Worm (Caenorhabditis elegans) whole organism, L2 larva: ENCODE results near the gene copd-1.

Experiments
- C34F6.9 ChIP-seq: fragments of 150-350 bp; optimal IDR thresholded peaks from 2 replicates; lab custom pipeline; 2014; ENCODE audit warnings: missing biosample characterization, missing genetic modification characterization
- F13H6.1 ChIP-seq: sonication (generic microtip); optimal IDR thresholded peaks from 2 replicates; lab custom pipeline; 2016; ENCODE audit warnings: missing genetic modification characterization, missing compliant biosample characterization
- R02D3.7 ChIP-seq: fragments of 150-350 bp; optimal IDR thresholded peaks from 2 replicates; lab custom pipeline; 2014; ENCODE audit warnings: missing biosample characterization, missing genetic modification characterization
- Y55F3AM.14 ChIP-seq: fragments of 200-800 bp; sonication (Bioruptor generic); optimal IDR thresholded peaks from 2 replicates; lab custom pipeline; 2018; ENCODE audit warnings: mild to moderate bottlenecking, missing genetic modification characterization, missing compliant biosample characterization
- ZK546.5 ChIP-seq: sonication (generic microtip); optimal IDR thresholded peaks from 2 replicates; lab custom pipeline; 2017; ENCODE audit warnings: missing biosample characterization, missing genetic modification characterization
- alr-1 ChIP-seq: fragments of 150-350 bp; optimal IDR thresholded peaks from 2 replicates; lab custom pipeline; 2014; ENCODE audit warnings: missing biosample characterization, missing genetic modification characterization
- aly-2 ChIP-seq: fragments of 150-350 bp; optimal IDR thresholded peaks from 2 replicates; lab custom pipeline; 2014; ENCODE audit warnings: missing biosample characterization, missing genetic modification characterization
- ama-1 ChIP-seq: fragments of 150-350 bp; optimal IDR thresholded peaks from 2 replicates; lab custom pipeline; 2018; ENCODE audit warnings: inconsistent platforms
- blmp-1 ChIP-seq: sonication (generic microtip); optimal IDR thresholded peaks from 2 replicates; lab custom pipeline; 2017; ENCODE audit warnings: missing genetic modification characterization, mild to moderate bottlenecking, missing compliant biosample characterization, antibody characterized with exemption, moderate library complexity; ENCODE audit not compliant: insufficient read depth
- ceh-82 ChIP-seq: fragments of 150-350 bp; optimal IDR thresholded peaks from 2 replicates; lab custom pipeline; 2014; ENCODE audit warnings: missing biosample characterization, missing genetic modification characterization
- crh-2 ChIP-seq: sonication (generic microtip); optimal IDR thresholded peaks from 2 replicates; lab custom pipeline; 2017; ENCODE audit warnings: missing biosample characterization, missing genetic modification characterization
- dmd-4 ChIP-seq: sonication (generic microtip); optimal IDR thresholded peaks from 2 replicates; lab custom pipeline; 2017; ENCODE audit warnings: missing biosample characterization, missing genetic modification characterization
- elt-1 ChIP-seq: fragments of 150-350 bp; optimal IDR thresholded peaks from 2 replicates; lab custom pipeline; 2014; ENCODE audit warnings: missing biosample characterization, missing genetic modification characterization
- elt-3 ChIP-seq: sonication (generic microtip); optimal IDR thresholded peaks from 2 replicates; lab custom pipeline; 2017; ENCODE audit warnings: missing biosample characterization, missing genetic modification characterization
- fos-1 ChIP-seq: fragments of 150-350 bp; optimal IDR thresholded peaks from 2 replicates; lab custom pipeline; 2014; ENCODE audit warnings: missing biosample characterization, missing genetic modification characterization
- gmeb-1 ChIP-seq: fragments of 150-350 bp; optimal IDR thresholded peaks from 2 replicates; lab custom pipeline; 2014; ENCODE audit warnings: missing biosample characterization, missing genetic modification characterization
- lin-11 ChIP-seq: fragments of 150-350 bp; sonication (generic microtip); optimal IDR thresholded peaks from 2 replicates; lab custom pipeline; 2014; ENCODE audit warnings: missing biosample characterization, missing genetic modification characterization, inconsistent platforms, mixed read lengths
- lin-39 ChIP-seq: fragments of 150-350 bp; optimal IDR thresholded peaks from 2 replicates; lab custom pipeline; 2014; ENCODE audit warnings: missing biosample characterization, missing genetic modification reagents, missing genetic modification characterization
- lsy-2 ChIP-seq, 2 experiments: fragments of 150-350 bp in 1 of 2; sonication (generic microtip) in 1 of 2; optimal IDR thresholded peaks; 2 replicates each; lab custom pipeline; 2014 to 2017; ENCODE audit warnings: missing biosample characterization in 2 of 2, missing genetic modification characterization in 2 of 2
- mbf-1 ChIP-seq: sonication (generic microtip); optimal IDR thresholded peaks from 2 replicates; lab custom pipeline; 2017; ENCODE audit warnings: missing biosample characterization, missing genetic modification characterization
- mdl-1 ChIP-seq, 2 experiments: fragments of 150-350 bp in 1 of 2; sonication (generic microtip) in 1 of 2; optimal IDR thresholded peaks; 2 replicates each; lab custom pipeline; 2017; ENCODE audit warnings: missing biosample characterization in 2 of 2, missing genetic modification characterization in 2 of 2
- nhr-12 ChIP-seq: fragments of 150-350 bp; optimal IDR thresholded peaks from 2 replicates; lab custom pipeline; 2014; ENCODE audit warnings: missing biosample characterization, missing genetic modification characterization
- nhr-129 ChIP-seq: fragments of 150-350 bp; optimal IDR thresholded peaks from 2 replicates; lab custom pipeline; 2014; ENCODE audit warnings: missing biosample characterization, missing genetic modification characterization
- nhr-21 ChIP-seq: fragments of 150-350 bp; optimal IDR thresholded peaks from 2 replicates; lab custom pipeline; 2014; ENCODE audit warnings: missing biosample characterization, missing genetic modification characterization
- nhr-23 ChIP-seq: fragments of 150-350 bp; optimal IDR thresholded peaks from 2 replicates; lab custom pipeline; 2014; ENCODE audit warnings: missing biosample characterization, missing genetic modification reagents, missing genetic modification characterization
- nhr-25 ChIP-seq: fragments of 150-350 bp; sonication (generic microtip); optimal IDR thresholded peaks from 3 replicates; lab custom pipeline; 2014; ENCODE audit warnings: missing biosample characterization, missing genetic modification characterization
- peb-1 ChIP-seq: fragments of 150-350 bp; optimal IDR thresholded peaks from 2 replicates; lab custom pipeline; 2014; ENCODE audit warnings: missing biosample characterization, missing genetic modification characterization
- skn-1 ChIP-seq: sonication (generic microtip); optimal IDR thresholded peaks from 2 replicates; lab custom pipeline; 2017; ENCODE audit warnings: missing biosample characterization, missing genetic modification characterization
- sma-3 ChIP-seq: sonication (generic microtip); optimal IDR thresholded peaks from 2 replicates; lab custom pipeline; 2016; ENCODE audit warnings: missing genetic modification reagents, missing genetic modification characterization, missing compliant biosample characterization
- sma-9 ChIP-seq, 2 experiments: fragments of 150-350 bp in 1 of 2; sonication (generic microtip) in 1 of 2; optimal IDR thresholded peaks; 2 replicates each; lab custom pipeline; 2014 to 2016; ENCODE audit warnings: missing genetic modification characterization in 2 of 2, mild to moderate bottlenecking in 1 of 2, missing biosample characterization in 1 of 2, missing compliant biosample characterization in 1 of 2, missing genetic modification reagents in 1 of 2, moderate library complexity in 1 of 2
- snpc-4 ChIP-seq: fragments of 150-350 bp; optimal IDR thresholded peaks from 2 replicates; lab custom pipeline; 2014; ENCODE audit warnings: missing biosample characterization, missing genetic modification characterization
- unc-55 ChIP-seq: fragments of 150-350 bp; sonication (generic microtip); optimal IDR thresholded peaks from 3 replicates; lab custom pipeline; 2014; ENCODE audit warnings: missing biosample characterization, missing genetic modification reagents, missing genetic modification characterization
- unc-62 ChIP-seq: fragments of 150-350 bp; optimal IDR thresholded peaks from 2 replicates; lab custom pipeline; 2014; ENCODE audit warnings: missing biosample characterization, missing genetic modification reagents, missing genetic modification characterization
- ztf-1 ChIP-seq: fragments of 200-800 bp; sonication (Bioruptor generic); conservative IDR thresholded peaks from 2 replicates; pipeline ENCODE4 v1.3.6; 2022; ENCODE audit warnings: missing genetic modification characterization, missing compliant biosample characterization
- ztf-4 ChIP-seq: fragments of 150-350 bp; optimal IDR thresholded peaks from 2 replicates; lab custom pipeline; 2014; ENCODE audit warnings: missing biosample characterization, missing genetic modification characterization

Gene copd-1

DNA sequence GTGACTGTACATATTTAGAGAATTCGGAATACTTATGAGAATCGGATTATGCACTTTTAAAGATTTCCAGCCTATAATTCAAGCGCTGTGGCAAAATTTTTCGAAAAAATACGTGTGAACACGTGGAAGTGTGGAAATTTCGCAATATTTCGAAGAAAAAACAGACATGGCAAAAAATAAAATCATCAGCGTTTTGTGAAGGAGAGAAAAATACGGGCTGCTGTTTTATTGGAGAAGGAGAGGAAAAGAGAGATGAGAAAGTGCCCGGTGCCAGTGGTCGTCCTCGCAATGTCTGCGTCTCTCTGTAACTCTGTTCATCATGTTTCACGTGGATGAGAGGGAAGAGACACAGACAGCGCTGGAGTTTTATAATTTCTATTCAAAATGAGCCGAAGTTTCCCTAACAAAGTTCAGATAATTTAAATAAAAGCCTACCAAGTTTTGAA lies 18.7 kb downstream of the copd-1 start (continued):
- TF ChIP-seq Y55F3AM.14 (GFP tag; lab: Kevin White, UChicago): peak; percentile 64
- no peak for TF ChIP-seq ceh-82 (tag; lab: Kevin White, UChicago)
- TF ChIP-seq sma-9 (GFP tag; optimal IDR thresholded peaks at IDR 0.05; lab: Kevin White, UChicago): peak; percentile 86
- no peak for TF ChIP-seq sma-9 (tag; optimal IDR thresholded peaks at IDR 0.05; lab: Kevin White, UChicago)
- no peak for TF ChIP-seq peb-1 (tag; lab: Kevin White, UChicago)
- peak; percentile 88 for TF ChIP-seq crh-2
- TF ChIP-seq mbf-1: no peak
- TF ChIP-seq gmeb-1 (tag; lab: Kevin White, UChicago): peak; percentile 55
- TF ChIP-seq ztf-4 (tag; lab: Kevin White, UChicago): peak; percentile 92
- TF ChIP-seq aly-2 (tag; lab: Kevin White, UChicago): no peak
- peak; percentile 58 for TF ChIP-seq nhr-21 (tag; lab: Kevin White, UChicago)
- TF ChIP-seq lin-11 (tag; lab: Kevin White, UChicago): peak; percentile 4
- peak; percentile 73 for TF ChIP-seq ama-1 (lab: Kevin White, UChicago)
- TF ChIP-seq lin-39 (tag; lab: Kevin White, UChicago): no peak
- no peak for TF ChIP-seq R02D3.7
- TF ChIP-seq ZK546.5 (tag; lab: Kevin White, UChicago): no peak
- peak; percentile 52 for TF ChIP-seq nhr-25 (tag; lab: Kevin White, UChicago)
- peak; percentile 86 for TF ChIP-seq unc-55 (GFP tag; lab: Kevin White, UChicago)
- TF ChIP-seq elt-3: no peak
- TF ChIP-seq dmd-4 (tag; lab: Kevin White, UChicago): no peak
- peak; percentile 52 to 86 for TF ChIP-seq lsy-2 (tag; optimal IDR thresholded peaks at IDR 0.05; lab: Kevin White, UChicago)
- peak; percentile 73 for TF ChIP-seq F13H6.1
- no peak for TF ChIP-seq alr-1 (tag; lab: Kevin White, UChicago)

- TF ChIP-seq sma-9 (GFP tag; optimal IDR thresholded peaks at IDR 0.05; lab: Kevin White, UChicago) (peak; percentile 63), sma-9 (tag; optimal IDR thresholded peaks at IDR 0.05; lab: Kevin White, UChicago) (no peak), snpc-4 (tag; lab: Kevin White, UChicago) (no peak), fos-1 (tag; lab: Kevin White, UChicago) (peak; percentile 3), elt-1 (tag; lab: Kevin White, UChicago) (no peak), nhr-23 (no peak)
Measured at ce11 chrIII:6605442-6605992, 19.3 kb downstream of the copd-1 start.

- TF ChIP-seq alr-1 (tag; lab: Kevin White, UChicago) (no peak), sma-9 (GFP tag; optimal IDR thresholded peaks at IDR 0.05; lab: Kevin White, UChicago) (peak; percentile 29), sma-9 (tag; optimal IDR thresholded peaks at IDR 0.05; lab: Kevin White, UChicago) (no peak), mdl-1 (tag; optimal IDR thresholded peaks at IDR 0.05; lab: Kevin White, UChicago) (no peak), nhr-23 (no peak), nhr-12 (tag; lab: Kevin White, UChicago) (no peak), ZK546.5 (tag; lab: Kevin White, UChicago) (no peak), crh-2 (peak; percentile 18), snpc-4 (tag; lab: Kevin White, UChicago) (no peak), blmp-1 (tag; lab: Kevin White, UChicago) (peak; percentile 18), fos-1 (tag; lab: Kevin White, UChicago) (peak; percentile 62), sma-3 (GFP tag; lab: Kevin White, UChicago) (no peak)
Measured at ce11 chrIII:6604317-6604716, 20.5 kb downstream of the copd-1 start.

DNA sequence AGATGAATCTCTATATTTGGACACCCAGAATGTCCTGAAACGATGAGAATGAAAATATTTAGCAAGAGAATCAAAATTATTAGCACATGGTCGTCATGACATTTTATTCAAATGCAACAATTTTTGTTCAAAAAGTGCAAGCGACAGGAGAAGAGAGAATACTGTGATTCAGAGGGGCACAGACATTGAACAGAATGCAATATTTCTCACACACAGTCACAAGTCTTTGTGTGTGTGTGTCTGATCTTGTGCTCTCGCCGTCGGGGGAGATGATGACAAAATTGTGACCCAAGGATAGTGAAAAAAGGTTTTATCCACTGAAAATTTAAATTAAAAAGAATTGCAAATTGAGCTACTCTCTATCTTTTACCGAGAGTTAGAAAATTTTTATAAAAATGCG lies 21.6 kb downstream of the copd-1 start:
- peak; percentile 33 for TF ChIP-seq nhr-129
- no peak for TF ChIP-seq C34F6.9 (tag; lab: Kevin White, UChicago)
- TF ChIP-seq fos-1 (tag; lab: Kevin White, UChicago): peak; percentile 19
- no peak for TF ChIP-seq snpc-4 (tag; lab: Kevin White, UChicago)
- no peak for TF ChIP-seq unc-55 (GFP tag; lab: Kevin White, UChicago)
- TF ChIP-seq gmeb-1 (tag; lab: Kevin White, UChicago): no peak
- no peak for TF ChIP-seq unc-62 (GFP tag; lab: Kevin White, UChicago)
- TF ChIP-seq lin-11 (tag; lab: Kevin White, UChicago): no peak
- TF ChIP-seq R02D3.7: no peak
- no peak for TF ChIP-seq nhr-23
- no peak for TF ChIP-seq dmd-4 (tag; lab: Kevin White, UChicago)
- TF ChIP-seq alr-1 (tag; lab: Kevin White, UChicago): no peak
- TF ChIP-seq F13H6.1: no peak
- TF ChIP-seq ztf-1 (GFP tag; lab: Robert Waterston, UW): no peak
- TF ChIP-seq elt-3: no peak
- TF ChIP-seq skn-1 (tag; lab: Kevin White, UChicago): no peak
- TF ChIP-seq ama-1 (lab: Kevin White, UChicago): no peak
